Fruit fly (Drosophila melanogaster): ENCODE results near the gene ctp.

The ctp gene

dm6 chrX:4702118-4702517, 14.5 kb downstream of the ctp start, which contains the start of gene Pdha (continued):
- no peak for TF ChIP-seq CG14710 (tag; optimal IDR thresholded peaks at IDR 0.05)
- peak; percentile 1 for TF ChIP-seq sug (tag; optimal IDR thresholded peaks at IDR 0.05)
- TF ChIP-seq Pdp1 (GFP tag; optimal IDR thresholded peaks at IDR 0.05), result peak in 1 of 2 experiments; percentile 97
- no peak for TF ChIP-seq B-H2 (GFP tag; optimal IDR thresholded peaks at IDR 0.05)
- no peak for TF ChIP-seq CG2129 (GFP tag; IDR thresholded peaks at IDR 0.05; ENCODE audit: partially characterized antibody)
- TF ChIP-seq aop (GFP tag; IDR thresholded peaks at IDR 0.05), result no peak
- no peak for TF ChIP-seq CG4730 (GFP tag; IDR thresholded peaks at IDR 0.05)
- peak; percentile 46 for TF ChIP-seq MESR4 (GFP tag; optimal IDR thresholded peaks at IDR 0.05)
- TF ChIP-seq dmrt99B (tag; optimal IDR thresholded peaks at IDR 0.05), result no peak
- no peak for TF ChIP-seq CrebB (tag; optimal IDR thresholded peaks at IDR 0.05)
- no peak for TF ChIP-seq CG17829 (tag; optimal IDR thresholded peaks at IDR 0.05)
- TF ChIP-seq Blimp-1 (GFP tag; optimal IDR thresholded peaks at IDR 0.05), result no peak
- no peak for TF ChIP-seq wdn (GFP tag; IDR thresholded peaks at IDR 0.05)
- TF ChIP-seq CG32772 (GFP tag; IDR thresholded peaks at IDR 0.05), result no peak
- peak; percentile 13 for TF ChIP-seq exex (tag; optimal IDR thresholded peaks at IDR 0.05)
- TF ChIP-seq HmgD (GFP tag; optimal IDR thresholded peaks at IDR 0.05), result no peak
- TF ChIP-seq CG2120 (GFP tag; optimal IDR thresholded peaks at IDR 0.05), result no peak
- no peak for TF ChIP-seq yki (optimal IDR thresholded peaks at IDR 0.05)
- TF ChIP-seq so (GFP tag; IDR thresholded peaks at IDR 0.05), result no peak
- TF ChIP-seq CG2875 (GFP tag; optimal IDR thresholded peaks at IDR 0.05), result no peak
- peak; percentile 3 for TF ChIP-seq Dp (GFP tag; optimal IDR thresholded peaks at IDR 0.05)
- TF ChIP-seq pzg (GFP tag; optimal IDR thresholded peaks at IDR 0.05), result peak; percentile 47
- TF ChIP-seq Med (GFP tag), result peak; percentile 26
- TF ChIP-seq stwl (tag; optimal IDR thresholded peaks at IDR 0.05), result peak; percentile 46
- no peak for TF ChIP-seq crp (GFP tag; optimal IDR thresholded peaks at IDR 0.05)
- no peak for TF ChIP-seq CG3163 (GFP tag; optimal IDR thresholded peaks at IDR 0.05)
- no peak for TF ChIP-seq hb (GFP tag; IDR thresholded peaks at IDR 0.05; ENCODE audit: partially characterized antibody)
- TF ChIP-seq jumu (GFP tag; optimal IDR thresholded peaks at IDR 0.05), result no peak
- TF ChIP-seq pan (optimal IDR thresholded peaks at IDR 0.05), result no peak
- no peak for TF ChIP-seq pan (GFP tag; optimal IDR thresholded peaks at IDR 0.05 in 1 of 2, IDR thresholded peaks at IDR 0.05 in 1 of 2)
- peak; percentile 7; the same call in 1 of the 2 replicates for TF ChIP-seq CG13287 (GFP tag; IDR thresholded peaks at IDR 0.05; ENCODE audit: partially characterized antibody)
- no peak for TF ChIP-seq hkb (optimal IDR thresholded peaks at IDR 0.05)
- TF ChIP-seq hkb (GFP tag; IDR thresholded peaks at IDR 0.05), result no peak

dm6 chrX:4702804-4703414, 15.3 kb downstream of the ctp start:
- TF ChIP-seq Chrac-16 (GFP tag; optimal IDR thresholded peaks at IDR 0.05) (no peak), CG2116 (GFP tag; optimal IDR thresholded peaks at IDR 0.05) (peak; percentile 95), CG9932 (GFP tag; IDR thresholded peaks at IDR 0.05) (no peak), ind (GFP tag; optimal IDR thresholded peaks at IDR 0.05) (no peak), CG17912 (GFP tag; optimal IDR thresholded peaks at IDR 0.05) (peak; percentile 15), CG3995 (GFP tag; optimal IDR thresholded peaks at IDR 0.05) (peak; percentile 66), sug (tag; optimal IDR thresholded peaks at IDR 0.05) (peak; percentile 13), mirr (GFP tag; optimal IDR thresholded peaks at IDR 0.05) (peak; percentile 1), sd (tag; optimal IDR thresholded peaks at IDR 0.05) (no peak), p53 (GFP tag; optimal IDR thresholded peaks at IDR 0.05) (no peak), psq (GFP tag; optimal IDR thresholded peaks at IDR 0.05) (peak; percentile 76), CG11456 (GFP tag; IDR thresholded peaks at IDR 0.05) (no peak), crol (GFP tag; IDR thresholded peaks at IDR 0.05) (peak; percentile 31; the same call in 1 of the 2 replicates), phol (tag; optimal IDR thresholded peaks at IDR 0.05) (no peak), CG34376 (GFP tag; optimal IDR thresholded peaks at IDR 0.05) (peak; percentile 58), ewg (GFP tag; optimal IDR thresholded peaks at IDR 0.05) (no peak), Pdp1 (GFP tag; optimal IDR thresholded peaks at IDR 0.05) (peak in 1 of 2 experiments; percentile 95), ftz-f1 (GFP tag; optimal IDR thresholded peaks at IDR 0.05) (peak; percentile 40), E2f2 (GFP tag; IDR thresholded peaks at IDR 0.05) (peak; percentile 44), Vsx1 (GFP tag; optimal IDR thresholded peaks at IDR 0.05) (peak; percentile 45), CG7987 (GFP tag; optimal IDR thresholded peaks at IDR 0.05) (peak; percentile 86)
